Fruit fly (Drosophila melanogaster) whole organism, wandering third instar larva: ENCODE results near the gene Qsox2.

Experiments used
- pan ChIP-seq: fragments of >200 bp; optimal IDR thresholded peaks from 2 replicates; lab custom pipeline; 2017
- usp ChIP-seq: fragments of >200 bp; optimal IDR thresholded peaks from 2 replicates; lab custom pipeline; 2017; ENCODE audit warnings: missing biosample characterization, missing genetic modification characterization

DNA sequence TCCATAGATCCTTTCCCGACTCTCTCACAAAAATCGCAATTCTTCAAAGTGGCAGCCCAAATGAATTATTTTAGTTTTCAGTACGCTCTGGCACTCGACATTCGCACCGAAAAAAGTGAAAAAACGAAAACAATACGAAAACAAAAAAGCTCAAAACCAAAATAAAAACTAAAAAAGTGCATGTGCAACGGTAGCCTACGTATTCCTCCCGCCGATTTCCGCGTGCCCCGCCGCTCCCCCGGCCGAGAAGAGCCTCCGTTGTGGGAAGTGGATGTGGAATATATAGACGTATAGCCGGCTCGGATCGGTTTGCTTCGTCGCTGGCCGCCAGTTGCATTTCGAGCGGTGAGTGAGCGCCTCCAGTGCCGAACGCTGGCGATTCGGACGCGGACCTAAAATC lies 34.5 kb downstream of the Qsox2 start:
- no peak for TF ChIP-seq pan (lab: Kevin White, UChicago)
- no peak for TF ChIP-seq usp (GFP tag; lab: Kevin White, UChicago)
